Worm (Caenorhabditis elegans) whole organism, L1 larva: ENCODE data around the gene R01E6.7.

Source experiments
- nhr-77 ChIP-seq: fragments of 150-350 bp; optimal IDR thresholded peaks from 2 replicates; lab custom pipeline; 2014; ENCODE audit warnings: missing biosample characterization, missing genetic modification characterization
- snpc-4 ChIP-seq: fragments of 150-350 bp; optimal IDR thresholded peaks from 2 replicates; lab custom pipeline; 2014; ENCODE audit warnings: missing biosample characterization, missing genetic modification characterization
- ztf-4 ChIP-seq: fragments of 150-350 bp; optimal IDR thresholded peaks from 2 replicates; lab custom pipeline; 2014; ENCODE audit warnings: missing biosample characterization, missing genetic modification characterization

- TF ChIP-seq nhr-77 (tag; lab: Kevin White, UChicago) (no peak), ztf-4 (no peak), snpc-4 (no peak)
Measured at ce11 chrX:13566436-13566835, 3.3 kb downstream of the R01E6.7 start, which contains the start of gene R01E6.2.
